Worm (Caenorhabditis elegans): ENCODE data around the gene gfi-3.

The gfi-3 gene

ce11 chrX:14490486-14490885, 10.1 kb downstream of the gfi-3 start (continued):
- no peak for TF ChIP-seq ztf-28 (GFP tag; IDR thresholded peaks at IDR 0.05)
- TF ChIP-seq bed-1 (GFP tag; IDR thresholded peaks at IDR 0.05), result 0 out of 2 replicates have a peak, but pooled peaks have one; percentile 70
- no peak for TF ChIP-seq C17E4.6 (GFP tag; IDR thresholded peaks at IDR 0.05)
- TF ChIP-seq nfya-1 (tag; optimal IDR thresholded peaks at IDR 0.05; ENCODE audit: borderline replicate concordance, insufficient read depth), result no peak
- TF ChIP-seq ceh-100 (GFP tag; IDR thresholded peaks at IDR 0.05), result no peak
- TF ChIP-seq ceh-91 (GFP tag; IDR thresholded peaks at IDR 0.05), result no peak
- no peak for TF ChIP-seq sdz-38 (tag; optimal IDR thresholded peaks at IDR 0.05)
- TF ChIP-seq aptf-2 (GFP tag; conservative IDR thresholded peaks at IDR 0.05), result no peak
- TF ChIP-seq aptf-3 (GFP tag; IDR thresholded peaks at IDR 0.05), result no peak
- no peak for TF ChIP-seq attf-6 (GFP tag; IDR thresholded peaks at IDR 0.05)

ce11 chrX:14491103-14491502, 10.7 kb downstream of the gfi-3 start:
- TF ChIP-seq ccch-3 (GFP tag; optimal IDR thresholded peaks at IDR 0.05) (no peak), snpc-4 (GFP tag; optimal IDR thresholded peaks at IDR 0.05) (no peak), snpc-4 (tag; optimal IDR thresholded peaks at IDR 0.05) (no peak), tbx-9 (tag; optimal IDR thresholded peaks at IDR 0.05; ENCODE audit: borderline replicate concordance) (no peak), F55B11.4 (tag; optimal IDR thresholded peaks at IDR 0.05; ENCODE audit: borderline replicate concordance, insufficient read depth) (no peak), D2030.7 (GFP tag; IDR thresholded peaks at IDR 0.05) (no peak), dox-1 (GFP tag; IDR thresholded peaks at IDR 0.05) (no peak), lir-1 (GFP tag; conservative IDR thresholded peaks at IDR 0.05) (no peak), athp-1 (tag; optimal IDR thresholded peaks at IDR 0.05) (no peak), bed-2 (GFP tag; IDR thresholded peaks at IDR 0.05) (no peak), B0261.1 (tag; optimal IDR thresholded peaks at IDR 0.05) (no peak), ceh-91 (GFP tag; IDR thresholded peaks at IDR 0.05) (no peak), cebp-2 (GFP tag; IDR thresholded peaks at IDR 0.05) (no peak), dpl-1 (GFP tag; optimal IDR thresholded peaks at IDR 0.05) (no peak), F52B5.7 (tag; optimal IDR thresholded peaks at IDR 0.05) (no peak), xnd-1 (tag; optimal IDR thresholded peaks at IDR 0.05) (no peak), Y53G8AR.9 (GFP tag; conservative IDR thresholded peaks at IDR 0.05) (no peak), rpc-1 (optimal IDR thresholded peaks at IDR 0.05) (no peak), rpc-1 (tag; optimal IDR thresholded peaks at IDR 0.05) (no peak), somi-1 (GFP tag; optimal IDR thresholded peaks at IDR 0.05) (no peak)

ce11 chrX:14492441-14492840, 12.1 kb downstream of the gfi-3 start:
- no peak for TF ChIP-seq tlf-1 (GFP tag; optimal IDR thresholded peaks at IDR 0.05)
- no peak for TF ChIP-seq mxl-1 (tag; optimal IDR thresholded peaks at IDR 0.05)
- TF ChIP-seq B0035.1 (tag; optimal IDR thresholded peaks at IDR 0.05), result no peak
- no peak for TF ChIP-seq K12H6.12 (tag; optimal IDR thresholded peaks at IDR 0.05)
- TF ChIP-seq tbx-9 (tag; optimal IDR thresholded peaks at IDR 0.05; ENCODE audit: borderline replicate concordance), result no peak
- TF ChIP-seq ceh-91 (GFP tag; IDR thresholded peaks at IDR 0.05), result no peak
- no peak for TF ChIP-seq ceh-58 (GFP tag; IDR thresholded peaks at IDR 0.05)
- TF ChIP-seq egl-44 (GFP tag; IDR thresholded peaks at IDR 0.05), result no peak
- TF ChIP-seq mes-4 (tag; optimal IDR thresholded peaks at IDR 0.05), result no peak

- 0 out of 2 replicates have a peak, but pooled peaks have one; percentile 6 for TF ChIP-seq egl-18 (GFP tag; IDR thresholded peaks at IDR 0.05)
- no peak for TF ChIP-seq F57A8.1 (GFP tag; optimal IDR thresholded peaks at IDR 0.05)
- TF ChIP-seq ztf-6 (GFP tag; IDR thresholded peaks at IDR 0.05), result no peak
- no peak for TF ChIP-seq F39B2.1 (GFP tag; IDR thresholded peaks at IDR 0.05)
- no peak for TF ChIP-seq zim-3 (tag; optimal IDR thresholded peaks at IDR 0.05)
- TF ChIP-seq tbx-9 (tag; optimal IDR thresholded peaks at IDR 0.05; ENCODE audit: borderline replicate concordance), result no peak
Observed at ce11 chrX:14495075-14495474, 14.7 kb downstream of the gfi-3 start.
